Worm (Caenorhabditis elegans): ENCODE results near the gene F54D5.4.

F54D5.4 gene

ce11 chrII:11612034-11612723 is 42.6 kb downstream of the F54D5.4 start, which contains the start of gene F07A11.5:
Gene F07A11.5, plus strand, starts transcription at chrII:11612300.
- TF ChIP-seq nhr-2 (tag; optimal IDR thresholded peaks at IDR 0.05) (no peak), mep-1 (tag; optimal IDR thresholded peaks at IDR 0.05) (no peak), ceh-83 (GFP tag; optimal IDR thresholded peaks at IDR 0.05) (no peak), lin-13 (tag; optimal IDR thresholded peaks at IDR 0.05) (no peak), tbx-8 (GFP tag; optimal IDR thresholded peaks at IDR 0.05) (no peak), hlh-1 (tag; optimal IDR thresholded peaks at IDR 0.05) (no peak), sptf-1 (tag; optimal IDR thresholded peaks at IDR 0.05) (no peak), ham-2 (GFP tag; optimal IDR thresholded peaks at IDR 0.05) (no peak), nhr-237 (tag; optimal IDR thresholded peaks at IDR 0.05) (no peak), flh-1 (GFP tag; optimal IDR thresholded peaks at IDR 0.05) (no peak), bed-3 (GFP tag; optimal IDR thresholded peaks at IDR 0.05) (no peak), unc-39 (tag; optimal IDR thresholded peaks at IDR 0.05) (no peak), drap-1 (GFP tag; optimal IDR thresholded peaks at IDR 0.05) (no peak), mls-2 (tag; optimal IDR thresholded peaks at IDR 0.05) (no peak), mab-5 (tag; optimal IDR thresholded peaks at IDR 0.05) (no peak), snpc-4 (tag; optimal IDR thresholded peaks at IDR 0.05) (no peak), pha-4 (tag; optimal IDR thresholded peaks at IDR 0.05) (no peak)

- TF ChIP-seq ces-1 (GFP tag; optimal IDR thresholded peaks at IDR 0.05) (peak; percentile 14), sem-2 (GFP tag; optimal IDR thresholded peaks at IDR 0.05) (no peak), ceh-83 (GFP tag; optimal IDR thresholded peaks at IDR 0.05) (peak; percentile 35)
These were observed 44.7 kb downstream of the F54D5.4 start for ce11 chrII:11614103-11614857.

ce11 chrII:11616333-11616942 is 46.8 kb downstream of the F54D5.4 start:
- TF ChIP-seq ceh-39 (tag; optimal IDR thresholded peaks at IDR 0.05), result no peak
- TF ChIP-seq ceh-83 (GFP tag; optimal IDR thresholded peaks at IDR 0.05), result no peak
- TF ChIP-seq zip-8 (tag; optimal IDR thresholded peaks at IDR 0.05), result no peak
- no peak for TF ChIP-seq unc-62 (GFP tag; optimal IDR thresholded peaks at IDR 0.05)
- no peak for TF ChIP-seq nhr-28 (tag; optimal IDR thresholded peaks at IDR 0.05)
- no peak for TF ChIP-seq ceh-43 (GFP tag; optimal IDR thresholded peaks at IDR 0.05)
- TF ChIP-seq ztf-11 (tag; optimal IDR thresholded peaks at IDR 0.05), result no peak
- TF ChIP-seq M03D4.4 (tag; optimal IDR thresholded peaks at IDR 0.05), result no peak
- TF ChIP-seq nhr-76 (tag; optimal IDR thresholded peaks at IDR 0.05), result no peak
- no peak for TF ChIP-seq mep-1 (tag; optimal IDR thresholded peaks at IDR 0.05)
- TF ChIP-seq blmp-1 (tag; optimal IDR thresholded peaks at IDR 0.05), result no peak
- no peak for TF ChIP-seq sem-2 (GFP tag; optimal IDR thresholded peaks at IDR 0.05)

ce11 chrII:11617715-11618114 is 48.1 kb downstream of the F54D5.4 start:
- TF ChIP-seq zip-8 (tag; optimal IDR thresholded peaks at IDR 0.05) (no peak), cnd-1 (tag; optimal IDR thresholded peaks at IDR 0.05) (no peak)

ce11 chrII:11619171-11619570 is 49.6 kb downstream of the F54D5.4 start:
- TF ChIP-seq nhr-237 (tag; optimal IDR thresholded peaks at IDR 0.05) (no peak), sem-2 (GFP tag; optimal IDR thresholded peaks at IDR 0.05) (no peak), lsy-2 (tag; optimal IDR thresholded peaks at IDR 0.05) (no peak), elt-1 (tag; optimal IDR thresholded peaks at IDR 0.05; ENCODE audit: borderline replicate concordance, insufficient read depth) (no peak), ceh-39 (tag; optimal IDR thresholded peaks at IDR 0.05) (no peak), mab-5 (tag; optimal IDR thresholded peaks at IDR 0.05) (no peak), ceh-83 (GFP tag; optimal IDR thresholded peaks at IDR 0.05) (no peak), ham-2 (GFP tag; optimal IDR thresholded peaks at IDR 0.05) (no peak), hlh-1 (tag; optimal IDR thresholded peaks at IDR 0.05) (no peak), bed-3 (GFP tag; optimal IDR thresholded peaks at IDR 0.05) (no peak), blmp-1 (tag; optimal IDR thresholded peaks at IDR 0.05) (no peak), nhr-28 (tag; optimal IDR thresholded peaks at IDR 0.05) (no peak), M03D4.4 (tag; optimal IDR thresholded peaks at IDR 0.05) (no peak)
